Fruit fly (Drosophila melanogaster): ENCODE data around the gene Cht5.

- no peak for TF ChIP-seq h (optimal IDR thresholded peaks at IDR 0.05)
- no peak for TF ChIP-seq Myc (optimal IDR thresholded peaks at IDR 0.05)
- no peak for TF ChIP-seq ttk (optimal IDR thresholded peaks at IDR 0.05)
These were observed 37.7 kb downstream of the Cht5 start for dm6 chr3R:13804971-13805603.

All from Kc167 (cell line).